Fruit fly (Drosophila melanogaster): Measurements from ENCODE around the gene Coq8.

- TF ChIP-seq h (optimal IDR thresholded peaks at IDR 0.05) (no peak), insv (optimal IDR thresholded peaks at IDR 0.05) (no peak)
These were observed 18.7 kb upstream of the Coq8 start for dm6 chrX:12919594-12919993.
